Fruit fly (Drosophila melanogaster): Measurements from ENCODE around the gene neur.

Gene neur

DNA sequence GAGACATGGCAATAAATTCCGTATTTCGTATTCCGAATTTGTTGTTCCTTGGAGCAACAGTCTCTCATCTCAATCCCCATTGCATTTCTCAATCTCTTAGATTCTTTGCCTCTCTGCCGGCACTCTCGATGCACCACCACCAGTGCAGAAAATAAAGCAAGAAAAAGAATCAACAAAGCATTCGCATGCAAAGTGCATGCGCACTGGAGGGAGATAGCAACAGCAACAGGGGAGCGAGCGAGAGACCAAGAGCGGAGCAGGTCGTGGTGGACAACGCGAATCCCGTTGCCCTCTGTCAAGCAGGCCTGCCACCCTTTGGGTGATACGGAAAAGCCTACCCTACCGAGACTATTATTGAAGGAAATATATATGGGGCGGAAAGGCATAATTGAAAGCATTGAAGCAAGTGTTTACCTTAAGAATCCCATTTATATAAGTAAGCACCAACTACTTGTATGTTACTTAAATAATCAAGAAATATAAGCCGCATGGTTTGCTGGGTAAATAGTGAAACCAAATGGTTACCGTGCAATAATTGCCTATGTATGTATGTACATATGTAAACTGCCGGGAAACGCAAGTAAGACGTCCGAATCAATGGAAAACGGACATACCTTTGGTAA is 17.2 kb upstream of the neur start (continued):
- TF ChIP-seq Eip93F (GFP tag; optimal IDR thresholded peaks at IDR 0.05): peak; percentile 19
- TF ChIP-seq CG6163 (GFP tag; IDR thresholded peaks at IDR 0.05): no peak
- TF ChIP-seq CG31627 (GFP tag; optimal IDR thresholded peaks at IDR 0.05): no peak
- TF ChIP-seq CG10669 (GFP tag; optimal IDR thresholded peaks at IDR 0.05): peak; percentile 59
- TF ChIP-seq acj6 (GFP tag; optimal IDR thresholded peaks at IDR 0.05): no peak
- TF ChIP-seq CG7368 (GFP tag; optimal IDR thresholded peaks at IDR 0.05): peak; percentile 15
- TF ChIP-seq Sox15 (GFP tag; optimal IDR thresholded peaks at IDR 0.05): no peak
- TF ChIP-seq CG9139 (GFP tag; optimal IDR thresholded peaks at IDR 0.05): peak; percentile 72
- TF ChIP-seq CG6792 (GFP tag; optimal IDR thresholded peaks at IDR 0.05): peak; percentile 9
- TF ChIP-seq CG6808 (GFP tag; optimal IDR thresholded peaks at IDR 0.05): peak; percentile 74

DNA sequence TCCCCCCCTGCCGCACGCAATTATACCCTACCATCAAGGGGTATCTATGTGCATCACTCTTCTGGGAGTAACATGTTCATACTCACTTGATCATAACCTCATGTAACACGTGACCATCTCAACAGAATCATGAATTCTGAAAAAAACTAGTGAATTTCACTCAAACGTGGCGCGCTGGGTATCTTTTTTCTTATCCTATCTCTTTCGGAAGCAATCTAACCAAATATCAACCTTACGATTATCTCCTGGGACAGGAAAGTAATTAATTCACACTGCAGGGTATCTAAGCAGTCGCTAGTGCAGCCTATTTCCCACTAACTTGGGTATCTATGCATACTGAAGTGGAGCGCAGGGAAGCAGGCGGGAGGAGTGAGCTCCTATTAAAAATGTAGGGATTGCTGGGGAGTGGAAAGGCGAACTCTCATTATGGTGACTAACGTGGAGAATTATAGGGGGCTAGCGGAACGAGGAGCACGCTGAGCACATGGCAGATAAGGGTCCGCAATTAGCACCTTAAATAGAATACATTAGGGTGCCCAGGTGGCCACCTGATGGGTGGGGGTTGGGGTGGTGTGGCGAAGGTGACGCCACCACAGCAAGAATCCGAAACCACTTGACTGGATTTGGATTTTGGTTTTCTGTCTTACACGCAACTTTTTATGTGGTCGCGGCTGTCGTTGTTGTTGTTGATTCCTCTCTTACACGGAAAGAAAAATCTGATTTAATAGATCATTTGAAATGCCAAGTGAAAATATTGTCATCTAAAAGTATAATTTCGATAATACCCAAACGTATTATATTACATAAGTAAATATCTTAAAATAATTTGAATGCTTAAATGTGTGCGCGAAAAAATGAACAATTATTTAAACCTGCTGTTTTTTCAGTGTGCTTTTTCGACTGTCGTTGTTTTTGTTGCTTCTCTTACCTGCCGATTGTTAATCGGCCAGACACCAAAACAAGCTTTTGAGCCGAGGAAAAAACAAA is 16.1 kb upstream of the neur start:
- TF ChIP-seq cyc (GFP tag; optimal IDR thresholded peaks at IDR 0.05) (peak; percentile 90), lz (GFP tag; optimal IDR thresholded peaks at IDR 0.05) (peak; percentile 90), OdsH (GFP tag; optimal IDR thresholded peaks at IDR 0.05) (peak; percentile 91), CG8632 (GFP tag; optimal IDR thresholded peaks at IDR 0.05) (peak; percentile 90), topi (GFP tag; optimal IDR thresholded peaks at IDR 0.05) (peak; percentile 96), Sox14 (GFP tag; optimal IDR thresholded peaks at IDR 0.05) (peak; percentile 84), CG6808 (GFP tag; optimal IDR thresholded peaks at IDR 0.05) (peak; percentile 89), CG6276 (GFP tag; optimal IDR thresholded peaks at IDR 0.05) (peak; percentile 89), spab (GFP tag; optimal IDR thresholded peaks at IDR 0.05) (peak; percentile 83), fkh (GFP tag; optimal IDR thresholded peaks at IDR 0.05) (peak; percentile 29), CG8319 (GFP tag; optimal IDR thresholded peaks at IDR 0.05) (peak; percentile 68), salr (GFP tag; optimal IDR thresholded peaks at IDR 0.05) (peak; percentile 47 to 79), Met (GFP tag; optimal IDR thresholded peaks at IDR 0.05) (peak; percentile 93), eg (GFP tag; IDR thresholded peaks at IDR 0.05) (no peak), svp (GFP tag) (peak; percentile 94), Lpt (GFP tag; optimal IDR thresholded peaks at IDR 0.05) (peak; percentile 66), fd85E (GFP tag; optimal IDR thresholded peaks at IDR 0.05) (peak; percentile 69), CG7368 (GFP tag; optimal IDR thresholded peaks at IDR 0.05) (peak; percentile 79), CG32006 (GFP tag; optimal IDR thresholded peaks at IDR 0.05) (peak; percentile 87), Blimp-1 (GFP tag; optimal IDR thresholded peaks at IDR 0.05) (peak; percentile 72), Sox102F (GFP tag; optimal IDR thresholded peaks at IDR 0.05) (peak; percentile 90), CG16779 (tag; optimal IDR thresholded peaks at IDR 0.05) (peak; percentile 78), CG10631 (GFP tag; optimal IDR thresholded peaks at IDR 0.05) (peak; percentile 88), CG4318 (GFP tag; optimal IDR thresholded peaks at IDR 0.05) (peak; percentile 77), achi (GFP tag; optimal IDR thresholded peaks at IDR 0.05) (peak; percentile 91), net (GFP tag; optimal IDR thresholded peaks at IDR 0.05) (peak; percentile 87), CG11902 (GFP tag; optimal IDR thresholded peaks at IDR 0.05) (peak; percentile 81), pdm3 (GFP tag; optimal IDR thresholded peaks at IDR 0.05) (peak; percentile 87), CG15336 (GFP tag; IDR thresholded peaks at IDR 0.05) (no peak), CG8119 (GFP tag; IDR thresholded peaks at IDR 0.05) (no peak), CG3919 (GFP tag; optimal IDR thresholded peaks at IDR 0.05) (peak; percentile 90), CG34406 (GFP tag; optimal IDR thresholded peaks at IDR 0.05) (peak; percentile 90), CG31627 (GFP tag; optimal IDR thresholded peaks at IDR 0.05) (peak; percentile 89), dac (GFP tag; optimal IDR thresholded peaks at IDR 0.05) (peak; percentile 58), Hr39 (GFP tag; optimal IDR thresholded peaks at IDR 0.05) (peak; percentile 88), CG6792 (GFP tag; optimal IDR thresholded peaks at IDR 0.05) (peak; percentile 86), Eip93F (GFP tag; optimal IDR thresholded peaks at IDR 0.05) (peak; percentile 89), CG3032 (tag; optimal IDR thresholded peaks at IDR 0.05) (peak; percentile 90), acj6 (GFP tag; optimal IDR thresholded peaks at IDR 0.05) (peak; percentile 90), ss (GFP tag; optimal IDR thresholded peaks at IDR 0.05) (peak; percentile 84 to 87), Smox (GFP tag; optimal IDR thresholded peaks at IDR 0.05) (peak; percentile 93), CG10669 (GFP tag; optimal IDR thresholded peaks at IDR 0.05) (peak; percentile 86), CG11294 (GFP tag; IDR thresholded peaks at IDR 0.05) (no peak)
